Worm (Caenorhabditis elegans) whole organism, young adult: ENCODE data around the gene F22B3.10.

ENCODE experiments used
- F37B4.10 ChIP-seq: fragments of 200-800 bp; sonication (Bioruptor generic); IDR thresholded peaks from 2 replicates; pipeline ENCODE4 v1.3.6; 2022; ENCODE audit warnings: missing genetic modification characterization, missing compliant biosample characterization
- F55B11.4 ChIP-seq: sonication (generic microtip); optimal IDR thresholded peaks from 2 replicates; lab custom pipeline; 2016; ENCODE audit warnings: missing compliant biosample characterization, missing genetic modification characterization, borderline replicate concordance; ENCODE audit not compliant: insufficient read depth
- T26A5.8 ChIP-seq: sonication (generic microtip); optimal IDR thresholded peaks from 2 replicates; lab custom pipeline; 2016; ENCODE audit warnings: missing genetic modification characterization, missing compliant biosample characterization
- akir-1 ChIP-seq: fragments of 200-800 bp; sonication (Bioruptor generic); optimal IDR thresholded peaks from 2 replicates; lab custom pipeline; 2018; ENCODE audit warnings: mild to moderate bottlenecking, missing genetic modification characterization, moderate library complexity, missing compliant biosample characterization
- ama-1 ChIP-seq, 3 experiments: fragments of 150-350 bp in 1 of 3; sonication (generic microtip) in 2 of 3; optimal IDR thresholded peaks; 2 replicates each; lab custom pipeline; 2014 to 2018; ENCODE audit warnings: missing biosample characterization in 2 of 3, missing genetic modification characterization in 2 of 3, missing genetic modification reagents in 2 of 3
- attf-3 ChIP-seq: fragments of 200-800 bp; sonication (Bioruptor generic); conservative IDR thresholded peaks from 2 replicates; pipeline ENCODE4 v1.3.6; 2022; ENCODE audit warnings: missing genetic modification reagents, missing genetic modification characterization, missing compliant biosample characterization
- ccch-3 ChIP-seq: fragments of 200-800 bp; sonication (Bioruptor generic); optimal IDR thresholded peaks from 2 replicates; lab custom pipeline; 2018; ENCODE audit warnings: mild to moderate bottlenecking, missing genetic modification characterization, missing compliant biosample characterization
- egl-44 ChIP-seq: fragments of 200-800 bp; sonication (Bioruptor generic); IDR thresholded peaks from 2 replicates; pipeline ENCODE4 v1.3.6; 2022; ENCODE audit warnings: missing genetic modification reagents, missing genetic modification characterization, missing compliant biosample characterization
- egrh-3 ChIP-seq: fragments of 200-800 bp; sonication (Bioruptor generic); IDR thresholded peaks from 2 replicates; pipeline ENCODE4 v1.3.6; 2022; ENCODE audit warnings: missing genetic modification reagents, missing genetic modification characterization, missing compliant biosample characterization
- fkh-3 ChIP-seq: sonication (generic microtip); optimal IDR thresholded peaks from 2 replicates; lab custom pipeline; 2016; ENCODE audit warnings: mild to moderate bottlenecking, missing genetic modification characterization, missing compliant biosample characterization
- mel-28 ChIP-seq: sonication (generic microtip); optimal IDR thresholded peaks from 2 replicates; lab custom pipeline; 2016; ENCODE audit warnings: borderline replicate concordance, mild to moderate bottlenecking, missing genetic modification characterization, missing compliant biosample characterization
- snpc-1.1 ChIP-seq: sonication (generic microtip); optimal IDR thresholded peaks from 2 replicates; lab custom pipeline; 2017; ENCODE audit warnings: missing genetic modification characterization, mild to moderate bottlenecking, missing compliant biosample characterization, antibody characterized with exemption, moderate library complexity, missing genotype, missing genetic modification reagents; ENCODE audit not compliant: insufficient read depth
- tbp1 ChIP-seq: fragments of 200-800 bp; sonication (Bioruptor generic); optimal IDR thresholded peaks from 2 replicates; lab custom pipeline; 2018; ENCODE audit warnings: mild to moderate bottlenecking, missing genetic modification characterization, missing compliant biosample characterization

DNA sequence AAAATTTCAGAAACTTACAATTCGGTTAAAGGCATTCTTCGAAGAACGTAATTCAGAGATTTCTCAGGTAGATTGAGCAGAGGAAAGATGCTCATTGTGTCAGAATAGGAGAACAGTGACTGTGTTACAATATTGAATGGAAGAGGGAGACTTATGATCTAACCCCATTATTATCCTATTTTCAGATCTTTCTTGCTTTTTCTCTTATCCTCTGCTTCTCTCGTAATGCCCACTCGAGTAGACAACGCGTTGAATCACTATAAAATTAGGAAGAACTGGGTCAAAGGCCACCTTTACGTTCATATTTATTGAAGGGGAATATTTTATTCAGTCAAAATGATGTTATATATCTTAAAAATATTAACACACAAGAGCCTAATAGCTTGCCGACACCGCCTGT, 35.6 kb downstream of the F22B3.10 start, which contains the start of gene fbxb-76:
- TF ChIP-seq attf-3 (GFP tag; lab: Robert Waterston, UW) = no peak
- no peak for TF ChIP-seq tbp1
- TF ChIP-seq egl-44 (GFP tag; lab: Robert Waterston, UW) = no peak
- no peak for TF ChIP-seq F55B11.4 (tag; lab: Kevin White, UChicago)
- TF ChIP-seq mel-28 (tag; lab: Kevin White, UChicago) = no peak
- no peak for TF ChIP-seq fkh-3 (tag; lab: Kevin White, UChicago)
- TF ChIP-seq akir-1 (GFP tag; lab: Kevin White, UChicago) = no peak
- TF ChIP-seq egrh-3 (GFP tag; lab: Robert Waterston, UW) = no peak
- TF ChIP-seq ama-1 (optimal IDR thresholded peaks at IDR 0.05; lab: Kevin White, UChicago) = no peak
- TF ChIP-seq ama-1 (GFP tag; optimal IDR thresholded peaks at IDR 0.05; lab: Kevin White, UChicago) = no peak
- no peak for TF ChIP-seq F37B4.10
- TF ChIP-seq snpc-1.1 (tag; lab: Kevin White, UChicago) = no peak
- no peak for TF ChIP-seq ccch-3 (GFP tag; lab: Kevin White, UChicago)
- no peak for TF ChIP-seq T26A5.8 (tag; lab: Kevin White, UChicago)
